Worm (Caenorhabditis elegans): ENCODE measurements around the gene tph-1.

The tph-1 gene

DNA sequence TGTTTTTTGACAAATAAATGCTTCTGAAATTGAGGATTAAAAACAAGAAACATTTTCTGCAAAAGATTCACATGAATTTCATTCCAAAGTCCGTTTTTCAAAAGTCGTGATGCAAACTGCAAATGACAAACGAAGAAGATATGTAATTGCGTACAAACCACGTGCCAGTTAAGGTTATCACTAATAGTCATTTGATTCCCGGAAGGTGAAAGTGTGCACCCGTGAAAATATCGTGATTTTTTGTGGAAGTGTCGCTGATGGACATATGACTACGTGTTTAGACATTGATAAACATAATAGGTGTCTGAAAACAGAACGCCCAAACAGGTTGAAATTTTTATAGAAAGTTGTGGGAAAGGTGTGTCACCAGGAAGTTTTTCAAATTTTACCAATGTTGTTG lies 20.9 kb upstream of the tph-1 start (continued):
- TF ChIP-seq let-526 (GFP tag; IDR thresholded peaks at IDR 0.05) (peak; percentile 62; the same call in 1 of the 2 replicates), F10E7.11 (tag; optimal IDR thresholded peaks at IDR 0.05) (no peak), cebp-2 (GFP tag; IDR thresholded peaks at IDR 0.05) (no peak), attf-5 (GFP tag; optimal IDR thresholded peaks at IDR 0.05) (peak; percentile 46), T07F8.4 (tag; optimal IDR thresholded peaks at IDR 0.05) (no peak), rpc-1 (optimal IDR thresholded peaks at IDR 0.05) (no peak), rpc-1 (tag; optimal IDR thresholded peaks at IDR 0.05) (no peak), let-607 (tag; optimal IDR thresholded peaks at IDR 0.05) (peak in 1 of 2 experiments; percentile 62), hsf-1 (GFP tag; IDR thresholded peaks at IDR 0.05) (0 out of 2 replicates have a peak, but pooled peaks have one; percentile 44), D2030.7 (GFP tag; IDR thresholded peaks at IDR 0.05) (no peak), tbp1 (GFP tag; optimal IDR thresholded peaks at IDR 0.05) (no peak), pha-4 (tag; optimal IDR thresholded peaks at IDR 0.05) (no peak), snpc-4 (GFP tag; optimal IDR thresholded peaks at IDR 0.05) (no peak), snpc-4 (tag; optimal IDR thresholded peaks at IDR 0.05) (no peak), ztf-26 (tag; optimal IDR thresholded peaks at IDR 0.05) (peak; percentile 63), snpc-3.4 (tag; optimal IDR thresholded peaks at IDR 0.05) (no peak), nfyb-1 (GFP tag; IDR thresholded peaks at IDR 0.05) (0 out of 2 replicates have a peak, but pooled peaks have one; percentile 37)

DNA sequence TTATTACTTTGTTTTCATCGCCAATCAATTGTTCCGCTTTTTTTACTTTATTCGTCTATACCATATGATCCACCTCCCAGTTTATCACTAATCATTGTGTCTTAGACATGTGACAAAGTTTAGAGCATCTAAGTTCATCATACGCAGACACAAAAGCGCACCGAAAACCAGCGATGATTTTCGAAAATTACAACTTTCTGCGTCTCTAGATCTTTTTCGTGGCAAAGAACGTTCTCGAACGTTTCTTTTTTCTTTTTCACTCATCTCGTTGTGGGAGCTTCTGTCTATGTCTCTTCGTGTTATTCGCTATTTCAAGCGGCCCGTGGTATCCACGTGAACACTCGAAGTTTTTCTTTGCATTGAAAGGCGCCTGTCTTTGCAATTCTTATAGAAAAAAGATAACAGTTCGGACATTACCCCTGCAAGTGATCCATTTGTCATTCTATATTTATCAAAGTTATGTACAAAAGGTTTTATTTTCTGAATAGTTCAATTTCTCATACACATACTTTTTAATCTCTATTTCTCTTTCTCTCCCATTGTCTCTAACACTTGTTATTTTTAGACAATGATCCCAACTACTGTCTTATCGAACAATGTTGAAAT lies 20.0 kb upstream of the tph-1 start, which contains the start of gene ZK1290.5:
TSS of gene ZK1290.5 (plus strand) at position 566 of the 606 bp plus-strand sequence.
- TF ChIP-seq rpc-1 (optimal IDR thresholded peaks at IDR 0.05) (no peak), rpc-1 (tag; optimal IDR thresholded peaks at IDR 0.05) (no peak), akir-1 (GFP tag; optimal IDR thresholded peaks at IDR 0.05) (no peak), tbx-9 (tag; optimal IDR thresholded peaks at IDR 0.05; ENCODE audit: borderline replicate concordance) (no peak), nhr-120 (GFP tag; IDR thresholded peaks at IDR 0.05) (no peak), lin-26 (GFP tag; IDR thresholded peaks at IDR 0.05) (no peak), attf-3 (GFP tag; conservative IDR thresholded peaks at IDR 0.05) (no peak), ceh-27 (GFP tag; optimal IDR thresholded peaks at IDR 0.05) (peak; percentile 50), ztf-25 (GFP tag; IDR thresholded peaks at IDR 0.05) (no peak), Y67H2A.10 (GFP tag; conservative IDR thresholded peaks at IDR 0.05) (no peak), ztf-6 (GFP tag; IDR thresholded peaks at IDR 0.05) (no peak), ztf-3 (GFP tag; optimal IDR thresholded peaks at IDR 0.05) (peak; percentile 63), D2030.7 (GFP tag; IDR thresholded peaks at IDR 0.05) (no peak), F57C9.4 (tag; optimal IDR thresholded peaks at IDR 0.05) (no peak), snpc-3.4 (tag; optimal IDR thresholded peaks at IDR 0.05) (no peak), nhr-179 (tag; optimal IDR thresholded peaks at IDR 0.05) (no peak), bed-1 (GFP tag; IDR thresholded peaks at IDR 0.05) (no peak), ekl-4 (GFP tag; IDR thresholded peaks at IDR 0.05) (peak; percentile 78), C17E4.6 (GFP tag; IDR thresholded peaks at IDR 0.05) (no peak), dpl-1 (GFP tag; optimal IDR thresholded peaks at IDR 0.05) (no peak), fkh-3 (tag; optimal IDR thresholded peaks at IDR 0.05) (no peak), gei-17 (GFP tag; optimal IDR thresholded peaks at IDR 0.05) (peak; percentile 53), repo-1 (tag; optimal IDR thresholded peaks at IDR 0.05) (peak; percentile 72), sptf-2 (GFP tag; optimal IDR thresholded peaks at IDR 0.05) (no peak), K12H6.12 (tag; optimal IDR thresholded peaks at IDR 0.05) (peak; percentile 86), lsl-1 (GFP tag; optimal IDR thresholded peaks at IDR 0.05) (no peak), cebp-1 (GFP tag; IDR thresholded peaks at IDR 0.05) (no peak), cebp-1 (tag; optimal IDR thresholded peaks at IDR 0.05) (peak; percentile 79), egl-44 (GFP tag; IDR thresholded peaks at IDR 0.05) (peak; percentile 45; the same call in 1 of the 2 replicates), tlf-1 (GFP tag; optimal IDR thresholded peaks at IDR 0.05) (peak; percentile 84), snpc-4 (GFP tag; optimal IDR thresholded peaks at IDR 0.05) (no peak), snpc-4 (tag; optimal IDR thresholded peaks at IDR 0.05) (peak in 1 of 4 experiments; percentile 44), B0035.1 (tag; optimal IDR thresholded peaks at IDR 0.05) (peak; percentile 31), lir-1 (GFP tag; conservative IDR thresholded peaks at IDR 0.05) (no peak), mxl-1 (tag; optimal IDR thresholded peaks at IDR 0.05) (no peak), nhr-90 (tag; optimal IDR thresholded peaks at IDR 0.05) (peak; percentile 43)

Measured in whole organism, young adult.